Fruit fly (Drosophila melanogaster) whole organism, embryonic: ENCODE data around the gene Mkk4.
A peak's percentile ranks its signal among the peaks of the same experiment; 100 is the strongest.

Experiments
- Ada2b ChIP-seq: fragments of 200-800 bp; sonication (Bioruptor generic); IDR thresholded peaks from 2 replicates; pipeline ENCODE4 v1.3.6; 2022; ENCODE audit warnings: missing biosample characterization, missing genetic modification characterization
- Adf1 ChIP-seq: fragments of 200-800 bp; sonication (Bioruptor generic); IDR thresholded peaks from 2 replicates; pipeline ENCODE4 v1.3.6; 2022; ENCODE audit warnings: missing biosample characterization, missing genetic modification characterization
- CG10274 ChIP-seq: fragments of 200-800 bp; sonication (Bioruptor generic); optimal IDR thresholded peaks from 3 replicates; lab custom pipeline; 2017; ENCODE audit warnings: missing biosample characterization, mild to moderate bottlenecking, missing genetic modification characterization
- CG10321 ChIP-seq: fragments of 200-800 bp; sonication (Bioruptor generic); IDR thresholded peaks from 2 replicates; pipeline ENCODE4 v1.3.6; 2022; ENCODE audit warnings: missing biosample characterization, missing genetic modification characterization
- CG10565 ChIP-seq: fragments of 200-800 bp; sonication (Bioruptor generic); optimal IDR thresholded peaks from 3 replicates; lab custom pipeline; 2016; ENCODE audit warnings: missing biosample characterization, mild to moderate bottlenecking, missing genetic modification characterization
- CG11695 ChIP-seq: fragments of 200-800 bp; sonication (Bioruptor generic); IDR thresholded peaks from 3 replicates; pipeline ENCODE4 v1.3.6; 2022; ENCODE audit warnings: missing biosample characterization, missing genetic modification characterization
- CG12219 ChIP-seq: fragments of 200-800 bp; sonication (Bioruptor generic); optimal IDR thresholded peaks from 3 replicates; lab custom pipeline; 2018; ENCODE audit warnings: missing biosample characterization, mild to moderate bottlenecking, missing genetic modification characterization
- CG1529 ChIP-seq: fragments of 200-800 bp; sonication (Bioruptor generic); optimal IDR thresholded peaks from 3 replicates; lab custom pipeline; 2018; ENCODE audit warnings: missing biosample characterization, missing genetic modification characterization
- CG1647 ChIP-seq: fragments of 200-800 bp; sonication (Bioruptor generic); optimal IDR thresholded peaks from 3 replicates; lab custom pipeline; 2016; ENCODE audit warnings: missing biosample characterization, missing genetic modification characterization
- CG17385 ChIP-seq: fragments of 200-800 bp; sonication (Bioruptor generic); optimal IDR thresholded peaks from 3 replicates; lab custom pipeline; 2018; ENCODE audit warnings: missing biosample characterization, mild to moderate bottlenecking, missing genetic modification characterization
- CG3281 ChIP-seq: fragments of 200-800 bp; sonication (Bioruptor generic); optimal IDR thresholded peaks from 3 replicates; lab custom pipeline; 2017; ENCODE audit warnings: missing biosample characterization, mild to moderate bottlenecking, missing genetic modification characterization
- CG33213 ChIP-seq: fragments of 200-800 bp; sonication (Bioruptor generic); optimal IDR thresholded peaks from 3 replicates; lab custom pipeline; 2016; ENCODE audit warnings: missing biosample characterization, missing genetic modification characterization
- CG42726 ChIP-seq: fragments of 200-800 bp; sonication (Bioruptor generic); IDR thresholded peaks from 2 replicates; pipeline ENCODE4 v1.3.6; 2022; ENCODE audit warnings: missing biosample characterization, missing genetic modification characterization; ENCODE audit not compliant: partially characterized antibody
- CG6175 ChIP-seq: fragments of 200-800 bp; sonication (Bioruptor generic); IDR thresholded peaks from 3 replicates; pipeline ENCODE4 v1.3.6; 2022; ENCODE audit warnings: missing biosample characterization, missing genetic modification characterization
- CG6272 ChIP-seq: fragments of 200-800 bp; sonication (Bioruptor generic); IDR thresholded peaks from 2 replicates; pipeline ENCODE4 v1.3.6; 2022; ENCODE audit warnings: missing biosample characterization, missing genetic modification characterization
- CG7357 ChIP-seq: fragments of 200-800 bp; sonication (Bioruptor generic); IDR thresholded peaks from 3 replicates; pipeline ENCODE4 v1.3.6; 2022; ENCODE audit warnings: missing biosample characterization, missing genetic modification characterization
- CG7372 ChIP-seq: fragments of 200-800 bp; sonication (Bioruptor generic); IDR thresholded peaks from 2 replicates; pipeline ENCODE4 v1.3.6; 2022; ENCODE audit warnings: missing biosample characterization, missing genetic modification characterization
- CG8089 ChIP-seq: fragments of 200-800 bp; sonication (Bioruptor generic); optimal IDR thresholded peaks from 3 replicates; lab custom pipeline; 2016; ENCODE audit warnings: missing biosample characterization, missing genetic modification characterization
- CG8765 ChIP-seq: fragments of 200-800 bp; sonication (Bioruptor generic); IDR thresholded peaks from 2 replicates; pipeline ENCODE4 v1.3.6; 2022; ENCODE audit warnings: missing biosample characterization, missing genetic modification characterization
- CG9797 ChIP-seq: fragments of 200-800 bp; sonication (Bioruptor generic); optimal IDR thresholded peaks from 3 replicates; lab custom pipeline; 2018; ENCODE audit warnings: missing biosample characterization, mild to moderate bottlenecking, missing genetic modification characterization
- Deaf1 ChIP-seq: fragments of 200-800 bp; optimal IDR thresholded peaks from 3 replicates; lab custom pipeline; 2019; ENCODE audit warnings: missing biosample characterization, mild to moderate bottlenecking, missing genetic modification characterization, moderate library complexity
- E2f1 ChIP-seq: fragments of 200-800 bp; sonication (Bioruptor generic); IDR thresholded peaks from 2 replicates; pipeline ENCODE4 v1.3.6; 2022; ENCODE audit warnings: missing biosample characterization, missing genetic modification characterization
- Lhr ChIP-seq: fragments of 200-800 bp; sonication (Bioruptor generic); optimal IDR thresholded peaks from 3 replicates; lab custom pipeline; 2017; ENCODE audit warnings: mild to moderate bottlenecking, missing biosample characterization, missing genetic modification reagents, missing genetic modification characterization
- Rx ChIP-seq: fragments of 200-800 bp; sonication (Bioruptor generic); IDR thresholded peaks from 2 replicates; pipeline ENCODE4 v1.3.6; 2022; ENCODE audit warnings: missing biosample characterization, missing genetic modification characterization
- Sox102F ChIP-seq: fragments of 200-800 bp; sonication (Bioruptor generic); optimal IDR thresholded peaks from 2 replicates; lab custom pipeline; 2018; ENCODE audit warnings: missing biosample characterization, mild to moderate bottlenecking, missing genetic modification characterization, moderate library complexity
- Spps ChIP-seq: fragments of 200-800 bp; sonication (Bioruptor generic); optimal IDR thresholded peaks from 2 replicates; lab custom pipeline; 2018; ENCODE audit warnings: missing biosample characterization, mild to moderate bottlenecking, missing genetic modification characterization
- Sry-δ ChIP-seq: fragments of 200-800 bp; sonication (Bioruptor generic); optimal IDR thresholded peaks from 2 replicates; lab custom pipeline; 2016; ENCODE audit warnings: missing biosample characterization, missing genetic modification characterization
- YL-1 ChIP-seq: fragments of 200-800 bp; sonication (Bioruptor generic); optimal IDR thresholded peaks from 3 replicates; lab custom pipeline; 2017; ENCODE audit warnings: missing biosample characterization, mild to moderate bottlenecking, missing genetic modification characterization
- ara ChIP-seq: fragments of 200-800 bp; sonication (Bioruptor generic); IDR thresholded peaks from 2 replicates; pipeline ENCODE4 v1.3.6; 2022; ENCODE audit warnings: missing biosample characterization, missing genetic modification characterization
- ash1 ChIP-seq: fragments of 200-800 bp; sonication (Bioruptor generic); optimal IDR thresholded peaks from 2 replicates; lab custom pipeline; 2018; ENCODE audit warnings: missing biosample characterization, mild to moderate bottlenecking, missing genetic modification characterization
- chn ChIP-seq: fragments of 200-800 bp; sonication (Bioruptor generic); optimal IDR thresholded peaks from 2 replicates; lab custom pipeline; 2016; ENCODE audit warnings: missing biosample characterization, missing genetic modification characterization
- crp ChIP-seq, 2 experiments: fragments of 200-800 bp; sonication (Bioruptor generic); optimal IDR thresholded peaks; 2 replicates in 1 of 2; 3 replicates in 1 of 2; lab custom pipeline; 2017; ENCODE audit warnings: missing biosample characterization in 2 of 2, missing genetic modification characterization in 2 of 2, mild to moderate bottlenecking in 1 of 2, moderate library complexity in 1 of 2
- dmrt11E ChIP-seq: fragments of 200-800 bp; sonication (Bioruptor generic); optimal IDR thresholded peaks from 3 replicates; lab custom pipeline; 2018; ENCODE audit warnings: missing biosample characterization, mild to moderate bottlenecking, missing genetic modification characterization, moderate library complexity
- fru ChIP-seq: fragments of >200 bp; optimal IDR thresholded peaks from 2 replicates; lab custom pipeline; 2017
- h ChIP-seq: fragments of >200 bp; optimal IDR thresholded peaks from 2 replicates; lab custom pipeline; 2017
- hb ChIP-seq: fragments of 200-800 bp; sonication (Bioruptor generic); IDR thresholded peaks from 3 replicates; pipeline ENCODE4 v1.3.6; 2022; ENCODE audit warnings: missing biosample characterization, missing genetic modification characterization; ENCODE audit not compliant: partially characterized antibody
- kay ChIP-seq: fragments of 200-800 bp; sonication (Bioruptor generic); optimal IDR thresholded peaks from 2 replicates; lab custom pipeline; 2016; ENCODE audit warnings: missing biosample characterization, missing genetic modification characterization
- knrl ChIP-seq: fragments of 200-800 bp; sonication (Bioruptor generic); IDR thresholded peaks from 3 replicates; pipeline ENCODE4 v1.3.6; 2022; ENCODE audit warnings: missing biosample characterization, missing genetic modification characterization; ENCODE audit not compliant: partially characterized antibody
- maf-S ChIP-seq: fragments of 200-800 bp; sonication (Bioruptor generic); optimal IDR thresholded peaks from 2 replicates; lab custom pipeline; 2016; ENCODE audit warnings: missing biosample characterization, missing genetic modification characterization
- odd ChIP-seq: fragments of 200-800 bp; sonication (Bioruptor generic); optimal IDR thresholded peaks from 2 replicates; lab custom pipeline; 2017; ENCODE audit warnings: missing biosample characterization, mild to moderate bottlenecking, missing genetic modification characterization
- pan ChIP-seq, 4 experiments: fragments of >200 bp in 3 of 4; fragments of 200-800 bp in 1 of 4; sonication (Bioruptor generic) in 1 of 4; optimal IDR thresholded peaks in 3 of 4; IDR thresholded peaks in 1 of 4; 2 replicates each; pipeline versions ENCODE4 v1.3.6 to Lab custom; 2017 to 2022; ENCODE audit warnings: missing biosample characterization in 2 of 4, missing genetic modification characterization in 2 of 4, mixed read lengths in 1 of 4
- pfk ChIP-seq: fragments of 200-800 bp; sonication (Bioruptor generic); optimal IDR thresholded peaks from 2 replicates; lab custom pipeline; 2018; ENCODE audit warnings: missing biosample characterization, mild to moderate bottlenecking, missing genetic modification characterization, moderate library complexity
- slou ChIP-seq: fragments of 200-800 bp; sonication (Bioruptor generic); optimal IDR thresholded peaks from 3 replicates; lab custom pipeline; 2016; ENCODE audit warnings: missing biosample characterization, missing genetic modification characterization
- sr ChIP-seq: fragments of 200-800 bp; sonication (Bioruptor generic); IDR thresholded peaks from 3 replicates; pipeline ENCODE4 v1.3.6; 2022; ENCODE audit warnings: missing biosample characterization, missing genetic modification characterization
- stc ChIP-seq: fragments of 200-800 bp; sonication (Bioruptor generic); IDR thresholded peaks from 2 replicates; pipeline ENCODE4 v1.3.6; 2022; ENCODE audit warnings: missing biosample characterization, missing genetic modification characterization
- stwl ChIP-seq: fragments of 200-800 bp; sonication (Bioruptor generic); optimal IDR thresholded peaks from 3 replicates; lab custom pipeline; 2018; ENCODE audit warnings: missing biosample characterization, mild to moderate bottlenecking, missing genetic modification characterization, moderate library complexity
- tin ChIP-seq: fragments of 200-800 bp; sonication (Bioruptor generic); optimal IDR thresholded peaks from 3 replicates; lab custom pipeline; 2016; ENCODE audit warnings: missing biosample characterization, missing genetic modification characterization
- trem ChIP-seq: fragments of 200-800 bp; optimal IDR thresholded peaks from 3 replicates; lab custom pipeline; 2019; ENCODE audit warnings: missing biosample characterization, mild to moderate bottlenecking, missing genetic modification characterization, moderate library complexity
- ttk ChIP-seq: fragments of 200-800 bp; sonication (Bioruptor generic); IDR thresholded peaks from 2 replicates; pipeline ENCODE4 v2.1.2; 2022; ENCODE audit warnings: missing biosample characterization, missing genetic modification characterization
- unpg ChIP-seq: fragments of 200-800 bp; sonication (Bioruptor generic); optimal IDR thresholded peaks from 3 replicates; lab custom pipeline; 2018; ENCODE audit warnings: missing biosample characterization, mild to moderate bottlenecking, missing genetic modification characterization, moderate library complexity
- zen ChIP-seq: fragments of 200-800 bp; sonication (Bioruptor generic); optimal IDR thresholded peaks from 3 replicates; lab custom pipeline; 2018; ENCODE audit warnings: missing biosample characterization, mild to moderate bottlenecking, missing genetic modification characterization, moderate library complexity

Gene Mkk4

DNA sequence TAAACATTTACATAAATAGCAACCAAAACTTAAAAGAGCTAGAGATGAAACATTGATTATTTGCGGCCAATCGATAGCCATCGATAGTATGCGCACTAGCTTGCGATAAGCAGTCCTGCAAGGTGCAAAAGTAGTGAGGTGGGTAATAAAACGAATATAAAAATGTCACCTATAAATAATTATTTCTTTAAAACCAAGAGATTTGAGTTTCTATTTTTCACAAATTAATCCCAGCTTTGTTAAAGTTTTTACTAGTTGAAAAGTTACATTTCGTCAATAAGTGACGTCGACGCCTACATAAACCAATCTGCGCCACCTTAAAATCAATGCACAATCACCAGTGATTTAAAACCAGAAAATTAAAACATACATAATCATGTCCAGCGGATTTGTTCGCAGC lies at the start of gene Mkk4, which contains the start of gene SLIRP2 (continued):
- peak; percentile 98 for TF ChIP-seq CG12219 (GFP tag; lab: Kevin White, UChicago)
- peak; percentile 99 for TF ChIP-seq CG8089
- peak; percentile 98 for TF ChIP-seq CG17385 (GFP tag; lab: Kevin White, UChicago)
- no peak for TF ChIP-seq pan (optimal IDR thresholded peaks at IDR 0.05; lab: Kevin White, UChicago)
- TF ChIP-seq pan (GFP tag; optimal IDR thresholded peaks at IDR 0.05 in 1 of 2, IDR thresholded peaks at IDR 0.05 in 1 of 2) = peak in 1 of 2 experiments; percentile 99
- TF ChIP-seq CG9797 (GFP tag; lab: Kevin White, UChicago) = peak; percentile 64
- peak; percentile 99 for TF ChIP-seq CG11695 (GFP tag; lab: Robert Waterston, UW)
- peak; percentile 69 for TF ChIP-seq pfk
- peak; percentile 98 for TF ChIP-seq CG6272 (GFP tag; lab: Robert Waterston, UW)
- TF ChIP-seq CG1647 (GFP tag; lab: Kevin White, UChicago) = peak; percentile 99
- peak; percentile 97 for TF ChIP-seq Rx (GFP tag; lab: Robert Waterston, UW)
- peak; percentile 98 for TF ChIP-seq Spps (tag; lab: Kevin White, UChicago)
- peak; percentile 99 for TF ChIP-seq maf-S
- TF ChIP-seq sr (GFP tag; lab: Robert Waterston, UW) = peak; percentile 95
- peak; percentile 99 for TF ChIP-seq zen (tag; lab: Kevin White, UChicago)
- peak; percentile 99 for TF ChIP-seq CG3281
- peak; percentile 98 for TF ChIP-seq ara (GFP tag; lab: Robert Waterston, UW)
- peak; percentile 92 for TF ChIP-seq CG10274 (GFP tag; lab: Kevin White, UChicago)
- TF ChIP-seq Lhr (GFP tag; lab: Kevin White, UChicago) = peak; percentile 97
- peak; percentile 99 for TF ChIP-seq E2f1 (GFP tag; lab: Robert Waterston, UW)
- TF ChIP-seq YL-1 = peak; percentile 98
- TF ChIP-seq slou (GFP tag; lab: Kevin White, UChicago) = peak; percentile 98
- TF ChIP-seq odd (GFP tag; lab: Kevin White, UChicago) = peak; percentile 98
- peak; percentile 99 for TF ChIP-seq Sox102F (GFP tag; lab: Kevin White, UChicago)
- peak; percentile 87 for TF ChIP-seq Deaf1 (tag; lab: Kevin White, UChicago)
- peak; percentile 98 for TF ChIP-seq kay (GFP tag; lab: Kevin White, UChicago)
- peak; percentile 90 for TF ChIP-seq stwl (tag; lab: Kevin White, UChicago)
- peak; percentile 89 for TF ChIP-seq ash1
- TF ChIP-seq Ada2b = peak; percentile 99
- TF ChIP-seq unpg (GFP tag; lab: Kevin White, UChicago) = peak; percentile 99
- peak; percentile 91 for TF ChIP-seq hb
- TF ChIP-seq tin = peak; percentile 99
- peak; percentile 99 for TF ChIP-seq chn (GFP tag; lab: Kevin White, UChicago)
- peak; percentile 98 for TF ChIP-seq CG8765
- peak; percentile 90 for TF ChIP-seq knrl (GFP tag; lab: Robert Waterston, UW)
- peak; percentile 99 for TF ChIP-seq CG33213 (GFP tag; lab: Kevin White, UChicago)
- peak; percentile 99 for TF ChIP-seq Sry-δ (GFP tag; lab: Kevin White, UChicago)
- TF ChIP-seq CG10565 = peak; percentile 97
- TF ChIP-seq stc = peak; percentile 99
- peak; percentile 96 for TF ChIP-seq CG7357 (GFP tag; lab: Robert Waterston, UW)
- peak; percentile 87 for TF ChIP-seq CG10321 (GFP tag; lab: Robert Waterston, UW)
- peak; percentile 97 for TF ChIP-seq CG1529 (GFP tag; lab: Kevin White, UChicago)
- TF ChIP-seq CG6175 (GFP tag; lab: Robert Waterston, UW) = peak; percentile 98
- peak; percentile 85 for TF ChIP-seq CG42726 (GFP tag; lab: Robert Waterston, UW)
- peak in 1 of 2 experiments; percentile 75 for TF ChIP-seq crp (GFP tag; optimal IDR thresholded peaks at IDR 0.05; lab: Kevin White, UChicago)
- TF ChIP-seq ttk (GFP tag; lab: Robert Waterston, UW) = peak; percentile 99
- peak; percentile 89 for TF ChIP-seq Adf1 (GFP tag; lab: Robert Waterston, UW)
- no peak for TF ChIP-seq h (lab: Kevin White, UChicago)
- peak; percentile 97 for TF ChIP-seq trem (tag; lab: Kevin White, UChicago)
- TF ChIP-seq fru (lab: Kevin White, UChicago) = no peak
- TF ChIP-seq dmrt11E (tag; lab: Kevin White, UChicago) = peak; percentile 99
- peak; percentile 99 for TF ChIP-seq CG7372
